Fruit fly (Drosophila melanogaster) whole organism, embryonic: ENCODE results near the gene Invadolysin.
A peak's percentile ranks its signal among the peaks of the same experiment; 100 is the strongest.

ENCODE experiments used
- Asciz ChIP-seq: fragments of 200-800 bp; sonication (Bioruptor generic); optimal IDR thresholded peaks from 2 replicates; lab custom pipeline; 2017; ENCODE audit warnings: missing biosample characterization, mild to moderate bottlenecking, missing genetic modification characterization, missing genetic modification reagents
- Atf6 ChIP-seq: fragments of 200-800 bp; sonication (Bioruptor generic); IDR thresholded peaks from 2 replicates; pipeline ENCODE4 v1.3.6; 2022; ENCODE audit warnings: missing biosample characterization, missing genetic modification characterization
- CG10565 ChIP-seq: fragments of 200-800 bp; sonication (Bioruptor generic); optimal IDR thresholded peaks from 3 replicates; lab custom pipeline; 2016; ENCODE audit warnings: missing biosample characterization, mild to moderate bottlenecking, missing genetic modification characterization
- CG12219 ChIP-seq: fragments of 200-800 bp; sonication (Bioruptor generic); optimal IDR thresholded peaks from 3 replicates; lab custom pipeline; 2018; ENCODE audit warnings: missing biosample characterization, mild to moderate bottlenecking, missing genetic modification characterization
- CG13424 ChIP-seq: fragments of 200-800 bp; sonication (Bioruptor generic); optimal IDR thresholded peaks from 2 replicates; lab custom pipeline; 2019; ENCODE audit warnings: missing biosample characterization, mild to moderate bottlenecking, missing genetic modification characterization, moderate library complexity
- CG15514 ChIP-seq: fragments of 200-800 bp; sonication (Bioruptor generic); optimal IDR thresholded peaks from 3 replicates; lab custom pipeline; 2017; ENCODE audit warnings: missing biosample characterization, missing genetic modification characterization, mild to moderate bottlenecking, moderate library complexity, missing genetic modification reagents
- CG15696 ChIP-seq: fragments of 200-800 bp; sonication (Bioruptor generic); optimal IDR thresholded peaks from 2 replicates; lab custom pipeline; 2019; ENCODE audit warnings: missing biosample characterization, mild to moderate bottlenecking, missing genetic modification characterization, moderate library complexity
- CG18599 ChIP-seq: fragments of 200-800 bp; sonication (Bioruptor generic); optimal IDR thresholded peaks from 3 replicates; lab custom pipeline; 2017; ENCODE audit warnings: missing biosample characterization, missing genetic modification characterization, mild to moderate bottlenecking, moderate library complexity, missing genetic modification reagents
- CG4360 ChIP-seq: fragments of 200-800 bp; sonication (Bioruptor generic); IDR thresholded peaks from 2 replicates; pipeline ENCODE4 v1.3.6; 2022; ENCODE audit warnings: missing biosample characterization, missing genetic modification characterization
- CG4424 ChIP-seq: fragments of 200-800 bp; sonication (Bioruptor generic); optimal IDR thresholded peaks from 3 replicates; lab custom pipeline; 2016; ENCODE audit warnings: missing biosample characterization, missing genetic modification characterization
- CG4617 ChIP-seq: fragments of 200-800 bp; sonication (Bioruptor generic); optimal IDR thresholded peaks from 3 replicates; lab custom pipeline; 2016; ENCODE audit warnings: missing biosample characterization, missing genetic modification characterization, borderline replicate concordance
- CG6683 ChIP-seq: fragments of 200-800 bp; sonication (Bioruptor generic); optimal IDR thresholded peaks from 2 replicates; lab custom pipeline; 2017; ENCODE audit warnings: missing biosample characterization, mild to moderate bottlenecking, missing genetic modification characterization, missing genetic modification reagents
- CG7372 ChIP-seq: fragments of 200-800 bp; sonication (Bioruptor generic); IDR thresholded peaks from 2 replicates; pipeline ENCODE4 v1.3.6; 2022; ENCODE audit warnings: missing biosample characterization, missing genetic modification characterization
- CG7745 ChIP-seq: fragments of 200-800 bp; sonication (Bioruptor generic); optimal IDR thresholded peaks from 2 replicates; lab custom pipeline; 2018; ENCODE audit warnings: missing biosample characterization, mild to moderate bottlenecking, missing genetic modification characterization, moderate library complexity
- CG8388 ChIP-seq: fragments of 200-800 bp; sonication (Bioruptor generic); optimal IDR thresholded peaks from 2 replicates; lab custom pipeline; 2019; ENCODE audit warnings: missing biosample characterization, mild to moderate bottlenecking, missing genetic modification characterization, moderate library complexity
- CG8765 ChIP-seq: fragments of 200-800 bp; sonication (Bioruptor generic); IDR thresholded peaks from 2 replicates; pipeline ENCODE4 v1.3.6; 2022; ENCODE audit warnings: missing biosample characterization, missing genetic modification characterization
- Camta ChIP-seq: fragments of 200-800 bp; sonication (Bioruptor generic); optimal IDR thresholded peaks from 2 replicates; lab custom pipeline; 2016; ENCODE audit warnings: missing biosample characterization, missing genetic modification characterization
- CkIIα-i1 ChIP-seq: fragments of 200-800 bp; sonication (Bioruptor generic); IDR thresholded peaks from 2 replicates; pipeline ENCODE4 v1.3.6; 2022; ENCODE audit warnings: missing biosample characterization, missing genetic modification characterization
- CrebB ChIP-seq: fragments of 200-800 bp; sonication (Bioruptor generic); optimal IDR thresholded peaks from 3 replicates; lab custom pipeline; 2018; ENCODE audit warnings: missing biosample characterization, mild to moderate bottlenecking, missing genetic modification characterization
- Doc3 ChIP-seq: fragments of 200-800 bp; sonication (Bioruptor generic); IDR thresholded peaks from 3 replicates; pipeline ENCODE4 v1.3.6; 2022; ENCODE audit warnings: missing biosample characterization, missing genetic modification characterization; ENCODE audit not compliant: partially characterized antibody
- Drgx ChIP-seq: fragments of 200-800 bp; sonication (Bioruptor generic); IDR thresholded peaks from 2 replicates; pipeline ENCODE4 v1.3.6; 2022; ENCODE audit warnings: missing biosample characterization, missing genetic modification characterization
- E2f2 ChIP-seq: fragments of 200-800 bp; sonication (Bioruptor generic); IDR thresholded peaks from 2 replicates; pipeline ENCODE4 v1.3.6; 2022; ENCODE audit warnings: missing biosample characterization, missing genetic modification characterization
- Ets65A ChIP-seq: fragments of 200-800 bp; sonication (Bioruptor generic); peaks from one replicate; lab custom pipeline; 2016; ENCODE audit warnings: missing biosample characterization, missing genetic modification characterization
- Hr78 ChIP-seq, 2 experiments: fragments of 200-800 bp in 1 of 2; fragments of >200 bp in 1 of 2; sonication (Bioruptor generic) in 1 of 2; optimal IDR thresholded peaks; 2 replicates each; lab custom pipeline; 2017 to 2019; ENCODE audit warnings: missing biosample characterization in 2 of 2, missing genetic modification characterization in 2 of 2, mild to moderate bottlenecking in 1 of 2, moderate library complexity in 1 of 2
- Myb ChIP-seq: fragments of 200-800 bp; sonication (Bioruptor generic); optimal IDR thresholded peaks from 2 replicates; lab custom pipeline; 2016; ENCODE audit warnings: missing biosample characterization, missing genetic modification characterization
- NC2β ChIP-seq: fragments of 200-800 bp; sonication (Bioruptor generic); optimal IDR thresholded peaks from 2 replicates; lab custom pipeline; 2016; ENCODE audit warnings: missing biosample characterization, missing genetic modification characterization
- NFAT ChIP-seq: fragments of 200-800 bp; sonication (Bioruptor generic); IDR thresholded peaks from 2 replicates; pipeline ENCODE4 v1.3.6; 2022; ENCODE audit warnings: missing biosample characterization, missing genetic modification characterization
- NK7.1 ChIP-seq: fragments of 200-800 bp; sonication (Bioruptor generic); optimal IDR thresholded peaks from 3 replicates; lab custom pipeline; 2016; ENCODE audit warnings: missing biosample characterization, missing genetic modification characterization
- NfI ChIP-seq: fragments of 200-800 bp; sonication (Bioruptor generic); optimal IDR thresholded peaks from 3 replicates; lab custom pipeline; 2018; ENCODE audit warnings: missing biosample characterization, mild to moderate bottlenecking, missing genetic modification characterization, moderate library complexity
- Ptx1 ChIP-seq: fragments of 200-800 bp; sonication (Bioruptor generic); IDR thresholded peaks from 2 replicates; pipeline ENCODE4 v1.3.6; 2022; ENCODE audit warnings: missing biosample characterization, missing genetic modification characterization
- Rfx ChIP-seq: fragments of 200-800 bp; sonication (Bioruptor generic); IDR thresholded peaks from 2 replicates; pipeline ENCODE4 v1.3.6; 2022; ENCODE audit warnings: missing biosample characterization, missing genetic modification characterization
- Ssrp ChIP-seq: fragments of 200-800 bp; sonication (Bioruptor generic); optimal IDR thresholded peaks from 2 replicates; lab custom pipeline; 2018; ENCODE audit warnings: missing biosample characterization, mild to moderate bottlenecking, missing genetic modification characterization, moderate library complexity
- ab ChIP-seq: fragments of 200-800 bp; sonication (Bioruptor generic); optimal IDR thresholded peaks from 2 replicates; lab custom pipeline; 2016; ENCODE audit warnings: missing biosample characterization, missing genetic modification characterization
- abd-A ChIP-seq: fragments of 200-800 bp; sonication (Bioruptor generic); optimal IDR thresholded peaks from 3 replicates; lab custom pipeline; 2019; ENCODE audit warnings: missing biosample characterization, mild to moderate bottlenecking, missing genetic modification characterization, moderate library complexity
- ac ChIP-seq: fragments of 200-800 bp; sonication (Bioruptor generic); optimal IDR thresholded peaks from 3 replicates; lab custom pipeline; 2017; ENCODE audit warnings: missing biosample characterization, mild to moderate bottlenecking, missing genetic modification characterization
- az2 ChIP-seq: fragments of 200-800 bp; sonication (Bioruptor generic); optimal IDR thresholded peaks from 3 replicates; lab custom pipeline; 2016; ENCODE audit warnings: missing biosample characterization, missing genetic modification characterization
- dm ChIP-seq: fragments of 200-800 bp; sonication (Bioruptor generic); optimal IDR thresholded peaks from 3 replicates; lab custom pipeline; 2016; ENCODE audit warnings: missing biosample characterization, missing genetic modification characterization
- fd64A ChIP-seq: fragments of 200-800 bp; sonication (Bioruptor generic); optimal IDR thresholded peaks from 3 replicates; lab custom pipeline; 2018; ENCODE audit warnings: missing biosample characterization, mild to moderate bottlenecking, missing genetic modification characterization
- fd96Cb ChIP-seq: fragments of 200-800 bp; sonication (Bioruptor generic); optimal IDR thresholded peaks from 2 replicates; lab custom pipeline; 2018; ENCODE audit warnings: missing biosample characterization, mild to moderate bottlenecking, missing genetic modification characterization, moderate library complexity
- fu2 ChIP-seq: fragments of 200-800 bp; sonication (Bioruptor generic); optimal IDR thresholded peaks from 2 replicates; lab custom pipeline; 2016; ENCODE audit warnings: missing biosample characterization, missing genetic modification characterization
- gsb-n ChIP-seq: fragments of 200-800 bp; sonication (Bioruptor generic); optimal IDR thresholded peaks from 3 replicates; lab custom pipeline; 2018; ENCODE audit warnings: missing biosample characterization, mild to moderate bottlenecking, missing genetic modification characterization
- h ChIP-seq: fragments of >200 bp; optimal IDR thresholded peaks from 2 replicates; lab custom pipeline; 2017
- jumu ChIP-seq: fragments of 200-800 bp; sonication (Bioruptor generic); optimal IDR thresholded peaks from 3 replicates; lab custom pipeline; 2016; ENCODE audit warnings: missing biosample characterization, missing genetic modification characterization
- ro ChIP-seq: fragments of 200-800 bp; sonication (Bioruptor generic); IDR thresholded peaks from 2 replicates; pipeline ENCODE4 v1.3.6; 2022; ENCODE audit warnings: missing biosample characterization, missing genetic modification characterization
- so ChIP-seq: fragments of 200-800 bp; sonication (Bioruptor generic); IDR thresholded peaks from 3 replicates; pipeline ENCODE4 v1.3.6; 2022; ENCODE audit warnings: missing biosample characterization, missing genetic modification characterization
- tgo ChIP-seq: fragments of 200-800 bp; sonication (Bioruptor generic); IDR thresholded peaks from 3 replicates; pipeline ENCODE4 v1.3.6; 2022; ENCODE audit warnings: missing biosample characterization, missing genetic modification characterization
- ttk ChIP-seq: fragments of 200-800 bp; sonication (Bioruptor generic); IDR thresholded peaks from 2 replicates; pipeline ENCODE4 v2.1.2; 2022; ENCODE audit warnings: missing biosample characterization, missing genetic modification characterization
- twi ChIP-seq: fragments of 200-800 bp; optimal IDR thresholded peaks from 2 replicates; lab custom pipeline; 2019; ENCODE audit warnings: missing biosample characterization, mild to moderate bottlenecking, missing genetic modification characterization, moderate library complexity
- unc-4 ChIP-seq: fragments of 200-800 bp; sonication (Bioruptor generic); IDR thresholded peaks from 2 replicates; pipeline ENCODE4 v1.3.6; 2022; ENCODE audit warnings: missing biosample characterization, missing genetic modification characterization; ENCODE audit not compliant: partially characterized antibody

The Invadolysin gene

DNA sequence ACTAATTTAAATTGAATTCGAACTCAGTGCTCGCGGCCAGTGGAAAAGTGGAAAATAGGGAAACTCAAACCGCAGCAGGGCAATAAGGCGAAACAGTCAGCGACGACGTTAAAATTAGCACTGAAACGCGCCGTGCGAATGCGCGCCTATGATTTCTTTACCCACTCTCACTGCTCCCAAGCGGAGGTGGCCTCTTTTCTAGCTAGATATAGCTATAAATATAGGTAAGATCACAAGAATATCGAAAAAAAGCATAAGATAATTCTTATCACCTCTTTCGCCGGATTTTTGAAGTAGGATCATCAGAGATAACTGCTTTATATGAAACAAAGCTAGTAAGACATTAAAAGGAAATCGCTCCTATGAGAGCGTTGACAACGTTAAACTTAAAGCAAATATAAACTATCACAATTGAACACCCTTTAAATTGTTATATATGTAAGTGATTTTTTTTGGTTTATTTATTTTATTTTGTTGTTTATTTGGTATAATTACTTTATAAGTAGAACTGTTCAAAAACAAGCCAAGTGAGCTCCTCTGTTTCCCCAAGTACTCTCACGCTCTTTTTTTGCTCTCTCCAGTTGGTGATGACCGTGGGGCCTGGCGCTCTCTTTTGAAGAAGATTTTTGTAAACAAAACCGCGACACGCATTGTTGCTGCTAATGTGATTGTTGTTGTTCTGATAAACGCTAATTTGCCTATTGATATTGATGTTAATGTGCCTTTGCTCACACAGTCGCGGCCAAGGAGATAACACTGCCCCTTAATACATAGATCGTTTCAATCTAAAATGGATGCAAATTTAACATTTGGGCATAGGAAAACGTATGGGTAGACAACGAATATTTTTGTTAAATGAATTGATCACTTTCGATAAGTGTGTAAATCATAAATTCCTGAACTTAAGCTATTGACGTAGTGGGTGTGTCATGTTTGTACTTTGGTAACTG, 4.5 kb upstream of the Invadolysin start, which contains the start of gene tws (continued):
- peak; percentile 35 for TF ChIP-seq Ssrp (tag; lab: Kevin White, UChicago)
- peak; percentile 74 for TF ChIP-seq Atf6 (GFP tag; lab: Robert Waterston, UW)
- TF ChIP-seq NC2β (GFP tag; lab: Kevin White, UChicago), result peak; percentile 16
- TF ChIP-seq CG15514, result peak; percentile 51
- peak; percentile 20 for TF ChIP-seq az2
- no peak for TF ChIP-seq ro (GFP tag; lab: Robert Waterston, UW)
- peak; percentile 78 for TF ChIP-seq Rfx (GFP tag; lab: Robert Waterston, UW)
- peak; percentile 51 for TF ChIP-seq CG18599 (GFP tag; lab: Kevin White, UChicago)
- TF ChIP-seq NFAT (GFP tag; lab: Robert Waterston, UW), result peak; percentile 53; the same call in 1 of the 2 replicates
- peak; percentile 62 for TF ChIP-seq CG12219 (GFP tag; lab: Kevin White, UChicago)
- TF ChIP-seq CG4360 (GFP tag; lab: Robert Waterston, UW), result peak; percentile 71
- no peak for TF ChIP-seq dm (GFP tag; lab: Kevin White, UChicago)
- TF ChIP-seq E2f2 (GFP tag; lab: Robert Waterston, UW), result peak; percentile 57
- no peak for TF ChIP-seq jumu (GFP tag; lab: Kevin White, UChicago)
- peak; percentile 43 for TF ChIP-seq CG4424 (GFP tag; lab: Kevin White, UChicago)
- no peak for TF ChIP-seq unc-4
- peak; percentile 0 for TF ChIP-seq CG15696 (tag; lab: Kevin White, UChicago)
- TF ChIP-seq NK7.1, result no peak
- peak; percentile 77 for TF ChIP-seq CrebB (tag; lab: Kevin White, UChicago)
- TF ChIP-seq abd-A (tag; lab: Kevin White, UChicago), result peak; percentile 92
- no peak for TF ChIP-seq ab (GFP tag; lab: Kevin White, UChicago)
- no peak for TF ChIP-seq CG10565 (GFP tag; lab: Kevin White, UChicago)
- TF ChIP-seq ttk (GFP tag; lab: Robert Waterston, UW), result no peak
- peak; percentile 36 for TF ChIP-seq NfI (GFP tag; lab: Kevin White, UChicago)
- peak; percentile 44 for TF ChIP-seq Ptx1 (GFP tag; lab: Robert Waterston, UW)
- no peak for TF ChIP-seq CG8765 (GFP tag; lab: Robert Waterston, UW)
- TF ChIP-seq Camta (GFP tag; lab: Kevin White, UChicago), result no peak
- no peak for TF ChIP-seq CG4617 (GFP tag; lab: Kevin White, UChicago)
- TF ChIP-seq so (GFP tag; lab: Robert Waterston, UW), result peak; percentile 86; the same call in 2 of the 3 replicates
- TF ChIP-seq CG6683 (GFP tag; lab: Kevin White, UChicago), result no peak
- no peak for TF ChIP-seq CG7745 (tag; lab: Kevin White, UChicago)
- TF ChIP-seq Asciz (GFP tag; lab: Kevin White, UChicago), result peak; percentile 42
- peak; percentile 19 for TF ChIP-seq fd96Cb
- TF ChIP-seq gsb-n (tag; lab: Kevin White, UChicago), result no peak
- TF ChIP-seq CG13424 (tag; lab: Kevin White, UChicago), result peak; percentile 49
- no peak for TF ChIP-seq ac
- TF ChIP-seq Ets65A, result peak; percentile 54
- TF ChIP-seq tgo (GFP tag; lab: Robert Waterston, UW), result peak; percentile 49; the same call in 2 of the 3 replicates
- TF ChIP-seq Myb, result peak; percentile 19
- TF ChIP-seq Drgx (GFP tag; lab: Robert Waterston, UW), result peak; percentile 39; the same call in 1 of the 2 replicates
- no peak for TF ChIP-seq twi (tag; lab: Kevin White, UChicago)
- TF ChIP-seq fd64A, result peak; percentile 54
- no peak for TF ChIP-seq CkIIα-i1
- TF ChIP-seq Hr78 (GFP tag; optimal IDR thresholded peaks at IDR 0.05; lab: Kevin White, UChicago), result no peak
- TF ChIP-seq fu2 (GFP tag; lab: Kevin White, UChicago), result peak; percentile 20
- TF ChIP-seq Doc3 (GFP tag; lab: Robert Waterston, UW), result no peak
- peak; percentile 6 for TF ChIP-seq CG8388 (GFP tag; lab: Kevin White, UChicago)
- no peak for TF ChIP-seq CG7372 (GFP tag; lab: Robert Waterston, UW)
- TF ChIP-seq h (lab: Kevin White, UChicago), result no peak
